Fruit fly (Drosophila melanogaster): ENCODE results near the gene CG4935.
A peak's percentile ranks its signal among the peaks of the same experiment; 100 is the strongest.

CG4935 gene

DNA sequence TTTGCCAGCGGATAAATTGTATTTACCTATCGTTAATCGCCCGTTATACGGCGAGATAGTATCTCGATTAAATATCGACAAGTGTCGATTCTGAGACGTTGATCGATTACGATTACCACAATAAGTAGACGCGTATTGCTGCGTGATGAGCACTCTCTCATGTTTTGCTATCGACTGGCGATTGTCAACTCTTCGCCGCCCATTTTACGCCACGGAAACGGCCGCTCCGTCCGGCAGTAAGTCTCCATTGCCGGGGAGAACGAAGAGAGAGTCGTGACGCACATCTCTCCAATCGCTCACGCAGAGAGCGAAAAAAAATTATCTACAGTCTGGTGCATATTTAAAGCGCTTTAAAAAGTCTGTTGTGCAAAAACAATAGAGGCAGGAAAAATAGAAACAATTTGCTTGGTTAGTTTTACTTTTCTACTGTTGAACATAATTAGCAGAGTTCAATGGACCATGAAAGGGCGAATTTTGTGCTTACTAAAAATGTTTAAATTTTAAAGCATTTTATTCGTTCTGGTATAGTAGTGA, 10.3 kb upstream of the CG4935 start, which contains the start of gene CG46309 (continued):
- TF ChIP-seq CG2199 (GFP tag; IDR thresholded peaks at IDR 0.05) (no peak), CG32532 (GFP tag; IDR thresholded peaks at IDR 0.05) (no peak), kah (GFP tag; optimal IDR thresholded peaks at IDR 0.05) (no peak), Pdp1 (GFP tag; optimal IDR thresholded peaks at IDR 0.05) (peak in 1 of 2 experiments; percentile 41), caup (GFP tag; optimal IDR thresholded peaks at IDR 0.05; ENCODE audit: severe bottlenecking) (peak; percentile 46), CG18599 (GFP tag; optimal IDR thresholded peaks at IDR 0.05) (peak; percentile 0), Trl (optimal IDR thresholded peaks at IDR 0.05) (peak; percentile 82 to 86), Trl (GFP tag; optimal IDR thresholded peaks at IDR 0.05) (no peak), B-H2 (GFP tag; optimal IDR thresholded peaks at IDR 0.05) (peak; percentile 23), Lim3 (GFP tag; IDR thresholded peaks at IDR 0.05) (no peak), CG12769 (tag; optimal IDR thresholded peaks at IDR 0.05) (no peak), B-H1 (GFP tag; IDR thresholded peaks at IDR 0.05) (no peak), Bteb2 (GFP tag; optimal IDR thresholded peaks at IDR 0.05) (peak; percentile 69), Dek (tag; optimal IDR thresholded peaks at IDR 0.05) (no peak), shn (GFP tag; optimal IDR thresholded peaks at IDR 0.05) (no peak), tup (GFP tag; optimal IDR thresholded peaks at IDR 0.05) (no peak), schlank (tag; optimal IDR thresholded peaks at IDR 0.05) (peak; percentile 23), so (GFP tag; IDR thresholded peaks at IDR 0.05) (no peak), Taf1 (GFP tag; IDR thresholded peaks at IDR 0.05) (peak; percentile 30; the same call in 1 of the 2 replicates), CG32772 (GFP tag; IDR thresholded peaks at IDR 0.05) (no peak), CG8924 (tag; optimal IDR thresholded peaks at IDR 0.05) (peak; percentile 64), HmgD (GFP tag; optimal IDR thresholded peaks at IDR 0.05) (no peak), usp (GFP tag; optimal IDR thresholded peaks at IDR 0.05) (no peak), exex (tag; optimal IDR thresholded peaks at IDR 0.05) (peak; percentile 40), CG2120 (GFP tag; optimal IDR thresholded peaks at IDR 0.05) (peak; percentile 74), CG14050 (GFP tag; IDR thresholded peaks at IDR 0.05) (peak; percentile 23; the same call in 1 of the 3 replicates), CG12659 (GFP tag; optimal IDR thresholded peaks at IDR 0.05) (peak; percentile 33), Scr (GFP tag; IDR thresholded peaks at IDR 0.05; ENCODE audit: partially characterized antibody) (peak; percentile 89), CG16863 (GFP tag; optimal IDR thresholded peaks at IDR 0.05) (peak; percentile 15), CG4328 (GFP tag; optimal IDR thresholded peaks at IDR 0.05) (no peak), al (GFP tag; IDR thresholded peaks at IDR 0.05) (no peak), CG6813 (GFP tag; optimal IDR thresholded peaks at IDR 0.05) (peak; percentile 37), amos (GFP tag; IDR thresholded peaks at IDR 0.05; ENCODE audit: partially characterized antibody) (peak; percentile 84; the same call in 1 of the 2 replicates), tll (GFP tag; optimal IDR thresholded peaks at IDR 0.05) (no peak), btn (GFP tag; optimal IDR thresholded peaks at IDR 0.05) (no peak), chinmo (GFP tag; IDR thresholded peaks at IDR 0.05; ENCODE audit: partially characterized antibody) (peak; percentile 98), zen2 (GFP tag; IDR thresholded peaks at IDR 0.05; ENCODE audit: partially characterized antibody) (peak; percentile 93; the same call in 2 of the 3 replicates), dmrt11E (tag; optimal IDR thresholded peaks at IDR 0.05) (no peak), CG15479 (GFP tag; optimal IDR thresholded peaks at IDR 0.05) (peak; percentile 60), CG13287 (GFP tag; IDR thresholded peaks at IDR 0.05; ENCODE audit: partially characterized antibody) (peak; percentile 93), CG10147 (GFP tag; optimal IDR thresholded peaks at IDR 0.05) (no peak), CG4424 (GFP tag; optimal IDR thresholded peaks at IDR 0.05) (peak; percentile 18), crp (GFP tag; optimal IDR thresholded peaks at IDR 0.05) (no peak), CG3838 (GFP tag; optimal IDR thresholded peaks at IDR 0.05) (no peak), YL-1 (GFP tag; optimal IDR thresholded peaks at IDR 0.05) (no peak), CG6791 (GFP tag; IDR thresholded peaks at IDR 0.05; ENCODE audit: partially characterized antibody) (peak; percentile 96), CG12942 (GFP tag; optimal IDR thresholded peaks at IDR 0.05) (peak; percentile 22), dmrt99B (tag; optimal IDR thresholded peaks at IDR 0.05) (no peak), CG12219 (GFP tag; optimal IDR thresholded peaks at IDR 0.05) (peak; percentile 40)
